Worm (Caenorhabditis elegans) whole organism, L1 larva: Measurements from ENCODE around the gene math-23.

ENCODE experiments used
- ceh-82 ChIP-seq, 3 experiments: fragments of 150-350 bp in 1 of 3; sonication (generic microtip) in 2 of 3; optimal IDR thresholded peaks; 2 replicates each; lab custom pipeline; 2014 to 2017; ENCODE audit warnings: missing biosample characterization in 3 of 3, missing genetic modification characterization in 3 of 3
- nhr-12 ChIP-seq: sonication (generic microtip); optimal IDR thresholded peaks from 2 replicates; lab custom pipeline; 2017; ENCODE audit warnings: missing biosample characterization, missing genetic modification characterization
- skn-1 ChIP-seq: fragments of 150-350 bp; optimal IDR thresholded peaks from 2 replicates; lab custom pipeline; 2014; ENCODE audit warnings: missing biosample characterization, missing genetic modification characterization

- TF ChIP-seq skn-1 = no peak
- TF ChIP-seq ceh-82 (tag; optimal IDR thresholded peaks at IDR 0.05; lab: Kevin White, UChicago) = no peak
- TF ChIP-seq nhr-12 (tag; lab: Kevin White, UChicago) = no peak
Observed at ce11 chrII:1901981-1902380, at the start of gene math-23.
